Worm (Caenorhabditis elegans): ENCODE data around the gene fkh-7.

- no peak for TF ChIP-seq pha-4 (tag; optimal IDR thresholded peaks at IDR 0.05)
- TF ChIP-seq ama-1 (optimal IDR thresholded peaks at IDR 0.05), result no peak
- TF ChIP-seq ama-1 (GFP tag; optimal IDR thresholded peaks at IDR 0.05), result no peak
- TF ChIP-seq F23B12.7 (tag; optimal IDR thresholded peaks at IDR 0.05; ENCODE audit: insufficient read depth), result no peak
- TF ChIP-seq ztf-18 (tag; optimal IDR thresholded peaks at IDR 0.05), result no peak
- no peak for TF ChIP-seq ekl-4 (GFP tag; IDR thresholded peaks at IDR 0.05)
- TF ChIP-seq snpc-4 (GFP tag; optimal IDR thresholded peaks at IDR 0.05), result no peak
- TF ChIP-seq snpc-4 (tag; optimal IDR thresholded peaks at IDR 0.05), result no peak
- no peak for TF ChIP-seq unc-62 (GFP tag; optimal IDR thresholded peaks at IDR 0.05)
- TF ChIP-seq aptf-3 (GFP tag; IDR thresholded peaks at IDR 0.05), result no peak
- TF ChIP-seq hsf-1 (GFP tag; IDR thresholded peaks at IDR 0.05), result no peak
- no peak for TF ChIP-seq cebp-1 (GFP tag; IDR thresholded peaks at IDR 0.05)
- no peak for TF ChIP-seq cebp-1 (tag; optimal IDR thresholded peaks at IDR 0.05)
- no peak for TF ChIP-seq Y79H2A.3 (GFP tag; conservative IDR thresholded peaks at IDR 0.05)
- no peak for TF ChIP-seq nhr-27 (tag; optimal IDR thresholded peaks at IDR 0.05)
- no peak for TF ChIP-seq ZK185.1 (tag; optimal IDR thresholded peaks at IDR 0.05; ENCODE audit: poor library complexity, severe bottlenecking)
These were observed 3.7 kb upstream of the fkh-7 start for ce11 chrIV:5580588-5581308.
